Worm (Caenorhabditis elegans) whole organism, midembryonic: ENCODE data around the gene prx-13.

Experiments used
- T22C8.4 ChIP-seq: fragments of 200-800 bp; sonication (Bioruptor generic); IDR thresholded peaks from 2 replicates; pipeline ENCODE4 v1.3.6; 2022; ENCODE audit warnings: missing genetic modification characterization, missing compliant biosample characterization
- cog-1 ChIP-seq: sonication (generic microtip); optimal IDR thresholded peaks from 2 replicates; lab custom pipeline; 2016; ENCODE audit warnings: missing genetic modification characterization, missing compliant biosample characterization
- flt-1 ChIP-seq: fragments of 200-800 bp; sonication (Bioruptor generic); IDR thresholded peaks from 2 replicates; pipeline ENCODE4 v1.3.6; 2022; ENCODE audit warnings: missing genetic modification characterization, missing compliant biosample characterization
- klf-2 ChIP-seq: fragments of 200-800 bp; sonication (Bioruptor generic); conservative IDR thresholded peaks from 2 replicates; pipeline ENCODE4 v1.3.6; 2022; ENCODE audit warnings: missing genetic modification reagents, missing genetic modification characterization, missing compliant biosample characterization
- med-1 ChIP-seq: sonication (generic microtip); optimal IDR thresholded peaks from 2 replicates; lab custom pipeline; 2017; ENCODE audit warnings: missing genetic modification characterization, mild to moderate bottlenecking, missing compliant biosample characterization, antibody characterized with exemption, missing genetic modification reagents; ENCODE audit not compliant: insufficient read depth
- ref-1 ChIP-seq: fragments of 200-800 bp; sonication (Bioruptor generic); conservative IDR thresholded peaks from 2 replicates; pipeline ENCODE4 v1.3.6; 2022; ENCODE audit warnings: missing genetic modification reagents, missing genetic modification characterization, missing compliant biosample characterization
- tab-1 ChIP-seq: fragments of 200-800 bp; sonication (Bioruptor generic); IDR thresholded peaks from 2 replicates; pipeline ENCODE4 v1.3.6; 2022; ENCODE audit warnings: missing genetic modification characterization, missing compliant biosample characterization
- ztf-23 ChIP-seq: fragments of 200-800 bp; sonication (Bioruptor generic); IDR thresholded peaks from 2 replicates; pipeline ENCODE4 v1.3.6; 2022; ENCODE audit warnings: missing genetic modification reagents, missing genetic modification characterization, missing compliant biosample characterization
- ztf-29 ChIP-seq: fragments of 200-800 bp; sonication (Bioruptor generic); IDR thresholded peaks from 2 replicates; pipeline ENCODE4 v1.3.6; 2022; ENCODE audit warnings: missing genetic modification reagents, missing genetic modification characterization, missing compliant biosample characterization

The prx-13 gene

ce11 chrII:7207649-7208048 lies 44.2 kb downstream of the prx-13 start:
- TF ChIP-seq ztf-23 (GFP tag; lab: Robert Waterston, UW): no peak
- TF ChIP-seq T22C8.4 (GFP tag; lab: Robert Waterston, UW): no peak
- TF ChIP-seq klf-2: no peak
- TF ChIP-seq cog-1 (tag; lab: Kevin White, UChicago): no peak
- no peak for TF ChIP-seq ztf-29 (GFP tag; lab: Robert Waterston, UW)
- no peak for TF ChIP-seq tab-1
- TF ChIP-seq flt-1 (GFP tag; lab: Robert Waterston, UW): no peak
- no peak for TF ChIP-seq med-1
- no peak for TF ChIP-seq ref-1 (GFP tag; lab: Robert Waterston, UW)

- TF ChIP-seq med-1 (no peak), ztf-29 (GFP tag; lab: Robert Waterston, UW) (no peak), ztf-23 (GFP tag; lab: Robert Waterston, UW) (no peak), ref-1 (GFP tag; lab: Robert Waterston, UW) (no peak), cog-1 (tag; lab: Kevin White, UChicago) (no peak), T22C8.4 (GFP tag; lab: Robert Waterston, UW) (no peak), flt-1 (GFP tag; lab: Robert Waterston, UW) (no peak), tab-1 (no peak), klf-2 (no peak)
Observed at ce11 chrII:7205388-7205787, 46.4 kb downstream of the prx-13 start, which contains the start of gene srd-59. Gene srd-59 (plus strand): TSS chrII:7205688.

- TF ChIP-seq flt-1 (GFP tag; lab: Robert Waterston, UW) (no peak), ref-1 (GFP tag; lab: Robert Waterston, UW) (no peak), med-1 (no peak), tab-1 (no peak), ztf-29 (GFP tag; lab: Robert Waterston, UW) (no peak), cog-1 (tag; lab: Kevin White, UChicago) (no peak), ztf-23 (GFP tag; lab: Robert Waterston, UW) (no peak), T22C8.4 (GFP tag; lab: Robert Waterston, UW) (no peak), klf-2 (no peak)
Observed at ce11 chrII:7204951-7205350, 46.9 kb downstream of the prx-13 start, which contains the start of gene srd-58. Gene srd-58 (minus strand): TSS chrII:7205051.

DNA sequence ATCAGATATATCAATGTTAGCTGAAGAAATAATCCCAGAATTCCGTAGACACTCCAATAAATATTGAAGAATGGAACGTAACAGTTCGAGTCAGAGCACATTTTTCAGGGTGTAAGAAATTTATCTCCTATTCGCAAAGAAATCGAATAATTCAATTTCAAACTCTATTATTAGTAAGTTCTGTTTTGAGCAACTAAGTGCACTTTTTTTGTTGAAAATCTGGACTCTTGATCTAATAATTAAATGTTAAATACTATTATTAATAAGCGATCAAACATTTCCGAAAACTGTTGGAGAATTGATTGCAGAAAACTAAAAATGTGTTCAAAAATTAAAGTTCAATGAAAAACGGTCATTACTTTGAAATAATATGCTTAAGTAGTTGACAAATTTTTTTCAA lies 48.7 kb downstream of the prx-13 start, which contains the start of gene srd-56:
TSS of gene srd-56 (minus strand) at position 101 of the 400 bp plus-strand sequence.
- TF ChIP-seq ref-1 (GFP tag; lab: Robert Waterston, UW) (no peak), T22C8.4 (GFP tag; lab: Robert Waterston, UW) (no peak), flt-1 (GFP tag; lab: Robert Waterston, UW) (no peak), tab-1 (no peak), med-1 (no peak), ztf-23 (GFP tag; lab: Robert Waterston, UW) (no peak), ztf-29 (GFP tag; lab: Robert Waterston, UW) (no peak), klf-2 (no peak), cog-1 (tag; lab: Kevin White, UChicago) (no peak)
